Fruit fly (Drosophila melanogaster) whole organism, prepupa: Measurements from ENCODE around the gene CG33124.
A peak's percentile ranks its signal among the peaks of the same experiment; 100 is the strongest.

Experiments
- CG16779 ChIP-seq: fragments of 200-800 bp; sonication (Bioruptor generic); optimal IDR thresholded peaks from 3 replicates; lab custom pipeline; 2017; ENCODE audit warnings: missing biosample characterization, mild to moderate bottlenecking, missing genetic modification characterization
- CG31627 ChIP-seq: fragments of 200-800 bp; sonication (Bioruptor generic); optimal IDR thresholded peaks from 3 replicates; lab custom pipeline; 2016; ENCODE audit warnings: missing biosample characterization, missing genetic modification characterization
- CG6854 ChIP-seq: fragments of 200-800 bp; sonication (Bioruptor generic); optimal IDR thresholded peaks from 2 replicates; lab custom pipeline; 2017; ENCODE audit warnings: missing biosample characterization, mild to moderate bottlenecking, missing genetic modification characterization
- CG8319 ChIP-seq: fragments of 200-800 bp; sonication (Bioruptor generic); optimal IDR thresholded peaks from 3 replicates; lab custom pipeline; 2016; ENCODE audit warnings: missing biosample characterization, missing genetic modification characterization
- Sox14 ChIP-seq: fragments of 200-800 bp; sonication (Bioruptor generic); optimal IDR thresholded peaks from 3 replicates; lab custom pipeline; 2016; ENCODE audit warnings: missing biosample characterization, missing genetic modification characterization
- cyc ChIP-seq: fragments of 200-800 bp; sonication (Bioruptor generic); optimal IDR thresholded peaks from 3 replicates; lab custom pipeline; 2016; ENCODE audit warnings: missing biosample characterization, missing genetic modification characterization
- ss ChIP-seq, 2 experiments: fragments of 200-800 bp; sonication (Bioruptor generic); optimal IDR thresholded peaks; 2 replicates in 1 of 2; 3 replicates in 1 of 2; lab custom pipeline; 2017 to 2018; ENCODE audit warnings: mild to moderate bottlenecking in 2 of 2, missing biosample characterization in 2 of 2, missing genetic modification characterization in 2 of 2, moderate library complexity in 1 of 2
- svp ChIP-seq: fragments of 200-800 bp; sonication (Bioruptor generic); peaks from one replicate; lab custom pipeline; 2016; ENCODE audit warnings: missing biosample characterization, missing genetic modification characterization
- topi ChIP-seq: fragments of 200-800 bp; sonication (Bioruptor generic); optimal IDR thresholded peaks from 3 replicates; lab custom pipeline; 2016; ENCODE audit warnings: missing biosample characterization, missing genetic modification characterization
- vri ChIP-seq: fragments of 200-800 bp; sonication (Bioruptor generic); optimal IDR thresholded peaks from 3 replicates; lab custom pipeline; 2016; ENCODE audit warnings: missing biosample characterization, mild to moderate bottlenecking, missing genetic modification characterization

DNA sequence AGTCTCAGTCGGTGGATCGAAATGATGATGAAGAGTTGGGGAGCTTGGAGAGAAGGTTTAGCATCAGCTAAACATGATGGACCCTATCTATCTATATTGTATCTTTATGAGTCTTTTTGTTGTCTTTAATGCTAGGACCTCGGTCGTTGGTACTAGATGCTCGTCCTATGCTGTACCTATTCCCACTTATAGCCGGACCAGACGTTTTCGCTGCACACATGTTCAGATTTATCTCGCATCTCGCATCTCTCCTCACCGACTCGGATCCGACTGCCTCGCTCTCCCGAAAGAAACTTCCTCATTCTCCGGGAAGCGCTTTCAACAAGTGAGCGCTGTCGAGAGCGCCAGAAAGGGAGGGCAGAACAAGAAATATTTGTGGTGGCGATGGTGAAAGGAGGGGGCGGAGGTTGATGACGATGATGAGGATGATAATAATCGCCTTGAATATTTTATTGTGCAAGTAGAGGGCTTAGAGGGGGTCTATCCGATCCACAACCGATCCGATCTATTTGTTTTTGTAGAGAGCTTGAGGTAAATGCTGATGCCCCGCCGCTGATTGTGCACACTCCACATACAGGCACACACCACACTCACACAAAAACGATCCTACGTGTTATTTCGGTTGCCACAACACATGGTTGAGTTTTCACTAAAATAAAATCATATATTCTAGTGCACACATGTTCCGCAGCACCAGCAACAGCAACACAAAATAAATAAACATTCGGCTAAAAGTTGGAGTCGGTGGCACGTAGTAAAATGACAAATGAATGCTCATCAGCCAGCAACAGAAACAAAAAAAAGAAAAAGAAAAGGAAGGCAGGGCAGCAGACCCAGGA is 46.0 kb downstream of the CG33124 start:
- TF ChIP-seq vri (GFP tag; lab: Kevin White, UChicago) (no peak), CG31627 (GFP tag; lab: Kevin White, UChicago) (no peak), CG8319 (GFP tag; lab: Kevin White, UChicago) (no peak), cyc (GFP tag; lab: Kevin White, UChicago) (no peak), CG6854 (GFP tag; lab: Kevin White, UChicago) (no peak), Sox14 (peak; percentile 64), topi (GFP tag; lab: Kevin White, UChicago) (peak; percentile 17), CG16779 (peak; percentile 13), ss (GFP tag; optimal IDR thresholded peaks at IDR 0.05; lab: Kevin White, UChicago) (peak; percentile 28 to 50), svp (GFP tag; lab: Kevin White, UChicago) (no peak)
